Fruit fly (Drosophila melanogaster) Kc167 (cell line): ENCODE data around the gene Lim3.

Experiments
- Myc ChIP-seq: fragments of >200 bp; optimal IDR thresholded peaks from 2 replicates; lab custom pipeline; 2017; ENCODE audit warnings: missing external identifiers
- Sin3A ChIP-seq: fragments of >200 bp; optimal IDR thresholded peaks from 2 replicates; lab custom pipeline; 2018; ENCODE audit warnings: missing external identifiers
- h ChIP-seq: fragments of >200 bp; optimal IDR thresholded peaks from 3 replicates; lab custom pipeline; 2018; ENCODE audit warnings: missing external identifiers
- insv ChIP-seq: fragments of >200 bp; optimal IDR thresholded peaks from 3 replicates; lab custom pipeline; 2018; ENCODE audit warnings: missing external identifiers
- psq ChIP-seq: fragments of >200 bp; optimal IDR thresholded peaks from 2 replicates; lab custom pipeline; 2017; ENCODE audit warnings: missing external identifiers
- ttk ChIP-seq: sonication (Bioruptor generic); optimal IDR thresholded peaks from 2 replicates; lab custom pipeline; 2017; ENCODE audit warnings: missing external identifiers

Gene Lim3

dm6 chr2L:19123472-19124070 is 15.3 kb upstream of the Lim3 start, which contains the start of gene Phb1:
Phb1 (minus strand) TSS chr2L:19123869.
- TF ChIP-seq Myc: no peak
- no peak for TF ChIP-seq insv
- TF ChIP-seq h: no peak
- no peak for TF ChIP-seq ttk (lab: Kevin White, UChicago)
- no peak for TF ChIP-seq psq (lab: Kevin White, UChicago)
- no peak for TF ChIP-seq Sin3A (lab: Kevin White, UChicago)

dm6 chr2L:19120984-19121383 is 12.8 kb upstream of the Lim3 start:
- no peak for TF ChIP-seq h
- no peak for TF ChIP-seq Sin3A (lab: Kevin White, UChicago)
- TF ChIP-seq psq (lab: Kevin White, UChicago): no peak
- no peak for TF ChIP-seq Myc
- TF ChIP-seq insv: no peak
- no peak for TF ChIP-seq ttk (lab: Kevin White, UChicago)

- TF ChIP-seq ttk (lab: Kevin White, UChicago) (no peak), Sin3A (lab: Kevin White, UChicago) (no peak), Myc (no peak), h (no peak), psq (lab: Kevin White, UChicago) (no peak), insv (no peak)
These were observed 12.1 kb upstream of the Lim3 start, which contains the start of gene Ddc for dm6 chr2L:19120196-19120950. Ddc (minus strand) TSS chr2L:19120306.

- TF ChIP-seq psq (lab: Kevin White, UChicago) (no peak), h (no peak), Myc (no peak), insv (no peak), Sin3A (lab: Kevin White, UChicago) (no peak), ttk (lab: Kevin White, UChicago) (no peak)
These were observed 6.1 kb upstream of the Lim3 start, which contains the start of gene CG10561 for dm6 chr2L:19114183-19114776. CG10561 (plus strand) TSS chr2L:19114401.

- TF ChIP-seq ttk (lab: Kevin White, UChicago) (no peak), Myc (no peak), Sin3A (lab: Kevin White, UChicago) (no peak), psq (lab: Kevin White, UChicago) (no peak), insv (no peak), h (no peak)
These were observed 4.0 kb upstream of the Lim3 start for dm6 chr2L:19112200-19112599.

dm6 chr2L:19111729-19112128 is 3.5 kb upstream of the Lim3 start:
- TF ChIP-seq Myc: no peak
- TF ChIP-seq h: no peak
- no peak for TF ChIP-seq Sin3A (lab: Kevin White, UChicago)
- TF ChIP-seq psq (lab: Kevin White, UChicago): no peak
- TF ChIP-seq ttk (lab: Kevin White, UChicago): no peak
- TF ChIP-seq insv: no peak

dm6 chr2L:19111137-19111536 is 2.9 kb upstream of the Lim3 start:
- TF ChIP-seq insv (no peak), Sin3A (lab: Kevin White, UChicago) (no peak)

- TF ChIP-seq Myc: no peak
- TF ChIP-seq h: no peak
- TF ChIP-seq ttk (lab: Kevin White, UChicago): no peak
These were observed 1.5 kb upstream of the Lim3 start, which contains the start of gene amd for dm6 chr2L:19109625-19110204. amd (plus strand) TSS chr2L:19110154.

- TF ChIP-seq psq (lab: Kevin White, UChicago): no peak
- TF ChIP-seq Myc: no peak
- no peak for TF ChIP-seq insv
- TF ChIP-seq h: no peak
- TF ChIP-seq ttk (lab: Kevin White, UChicago): no peak
- TF ChIP-seq Sin3A (lab: Kevin White, UChicago): no peak
These were observed 2.0 kb downstream of the Lim3 start for dm6 chr2L:19106235-19106634.

- no peak for TF ChIP-seq ttk (lab: Kevin White, UChicago)
- no peak for TF ChIP-seq insv
- TF ChIP-seq h: no peak
- TF ChIP-seq Sin3A (lab: Kevin White, UChicago): no peak
- TF ChIP-seq Myc: no peak
- TF ChIP-seq psq (lab: Kevin White, UChicago): no peak
These were observed 3.8 kb downstream of the Lim3 start for dm6 chr2L:19104383-19104782.

dm6 chr2L:19103176-19103921 is 4.9 kb downstream of the Lim3 start:
- no peak for TF ChIP-seq h
- no peak for TF ChIP-seq psq (lab: Kevin White, UChicago)
- TF ChIP-seq Sin3A (lab: Kevin White, UChicago): no peak
- no peak for TF ChIP-seq Myc
- TF ChIP-seq ttk (lab: Kevin White, UChicago): no peak
- no peak for TF ChIP-seq insv

- TF ChIP-seq ttk (lab: Kevin White, UChicago) (no peak), Myc (no peak), h (no peak), psq (lab: Kevin White, UChicago) (no peak), Sin3A (lab: Kevin White, UChicago) (no peak), insv (no peak)
These were observed 6.5 kb downstream of the Lim3 start, which contains the start of the genes CG17344 and CG43731 for dm6 chr2L:19101744-19102143. CG17344 (plus strand) TSS chr2L:19102044. CG43731 (plus strand) TSS chr2L:19102044.
